Fruit fly (Drosophila melanogaster): Measurements from ENCODE around the gene CG17261.

Gene CG17261

DNA sequence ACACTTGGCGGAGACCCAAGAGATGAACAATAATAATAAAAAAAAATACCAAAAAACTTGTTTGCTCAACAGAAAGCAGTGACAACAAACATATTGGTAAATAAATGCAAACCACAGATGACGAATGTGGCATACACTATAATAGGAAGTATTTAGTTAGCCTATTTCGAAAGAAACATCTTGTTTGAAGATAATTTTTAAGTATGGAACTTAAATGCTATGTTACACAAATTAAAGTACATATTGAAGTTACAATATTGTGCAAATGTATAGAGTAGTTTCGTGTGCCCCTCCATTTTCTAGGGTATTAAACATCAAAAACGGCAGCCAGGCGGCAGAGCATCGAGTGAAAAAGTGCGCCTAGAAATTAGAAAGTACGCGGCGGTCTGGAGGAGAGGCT is 39.0 kb upstream of the CG17261 start (continued):
- TF ChIP-seq Sox102F (GFP tag; optimal IDR thresholded peaks at IDR 0.05) (peak; percentile 86), CG17328 (GFP tag; IDR thresholded peaks at IDR 0.05) (peak; percentile 38; the same call in 1 of the 2 replicates), CG31224 (GFP tag; IDR thresholded peaks at IDR 0.05) (no peak), Sry-δ (GFP tag; optimal IDR thresholded peaks at IDR 0.05) (no peak), CG11247 (GFP tag; IDR thresholded peaks at IDR 0.05) (no peak), CG4360 (GFP tag; IDR thresholded peaks at IDR 0.05) (no peak), crc (GFP tag; optimal IDR thresholded peaks at IDR 0.05) (no peak), CG1602 (GFP tag; optimal IDR thresholded peaks at IDR 0.05) (no peak), sens-2 (GFP tag; IDR thresholded peaks at IDR 0.05) (no peak), CG18764 (GFP tag; optimal IDR thresholded peaks at IDR 0.05) (no peak), Max (GFP tag; optimal IDR thresholded peaks at IDR 0.05) (no peak), CTCF (GFP tag; optimal IDR thresholded peaks at IDR 0.05) (no peak), CG6765 (GFP tag; optimal IDR thresholded peaks at IDR 0.05) (no peak), Atf3 (GFP tag; optimal IDR thresholded peaks at IDR 0.05) (no peak), Fer1 (GFP tag; optimal IDR thresholded peaks at IDR 0.05) (peak; percentile 8), unc-4 (GFP tag; IDR thresholded peaks at IDR 0.05; ENCODE audit: partially characterized antibody) (no peak), Nf-YA (GFP tag; IDR thresholded peaks at IDR 0.05) (peak; percentile 50; the same call in 1 of the 2 replicates), CG34224 (GFP tag; IDR thresholded peaks at IDR 0.05; ENCODE audit: partially characterized antibody) (no peak), Camta (GFP tag; optimal IDR thresholded peaks at IDR 0.05) (peak; percentile 19), CG17385 (GFP tag; optimal IDR thresholded peaks at IDR 0.05) (peak; percentile 59), CG9215 (GFP tag; IDR thresholded peaks at IDR 0.05) (no peak), CG12219 (GFP tag; optimal IDR thresholded peaks at IDR 0.05) (peak; percentile 62), gcm2 (GFP tag; optimal IDR thresholded peaks at IDR 0.05) (no peak), Sin3A (optimal IDR thresholded peaks at IDR 0.05) (no peak), ssp (GFP tag; IDR thresholded peaks at IDR 0.05) (no peak), chinmo (GFP tag; IDR thresholded peaks at IDR 0.05; ENCODE audit: partially characterized antibody) (no peak), Oli (tag; optimal IDR thresholded peaks at IDR 0.05) (peak; percentile 63), CG12942 (GFP tag; optimal IDR thresholded peaks at IDR 0.05) (peak; percentile 25), gcm (GFP tag; optimal IDR thresholded peaks at IDR 0.05) (peak; percentile 50), fd96Cb (tag; optimal IDR thresholded peaks at IDR 0.05) (peak; percentile 65), stc (GFP tag; IDR thresholded peaks at IDR 0.05) (peak; percentile 67), CG12071 (GFP tag; optimal IDR thresholded peaks at IDR 0.05) (peak; percentile 68), GATAe (GFP tag; conservative IDR thresholded peaks at IDR 0.05) (no peak), NK7.1 (GFP tag; optimal IDR thresholded peaks at IDR 0.05) (no peak), Ets65A (GFP tag) (peak; percentile 82), MTF-1 (GFP tag; optimal IDR thresholded peaks at IDR 0.05; ENCODE audit: borderline replicate concordance) (no peak), CG9797 (GFP tag; optimal IDR thresholded peaks at IDR 0.05) (no peak), chn (GFP tag; optimal IDR thresholded peaks at IDR 0.05) (no peak), emc (GFP tag; optimal IDR thresholded peaks at IDR 0.05) (no peak), oc (tag; optimal IDR thresholded peaks at IDR 0.05) (peak; percentile 62), pzg (GFP tag; optimal IDR thresholded peaks at IDR 0.05) (no peak), danr (GFP tag; IDR thresholded peaks at IDR 0.05) (no peak), ATbp (GFP tag; optimal IDR thresholded peaks at IDR 0.05) (peak; percentile 85), Neu2 (GFP tag; optimal IDR thresholded peaks at IDR 0.05; ENCODE audit: borderline replicate concordance) (no peak), pan (optimal IDR thresholded peaks at IDR 0.05) (no peak), pan (GFP tag; optimal IDR thresholded peaks at IDR 0.05 in 1 of 2, IDR thresholded peaks at IDR 0.05 in 1 of 2) (peak in 1 of 2 experiments; percentile 50), CkIIα-i1 (GFP tag; IDR thresholded peaks at IDR 0.05) (no peak), sd (tag; optimal IDR thresholded peaks at IDR 0.05) (peak; percentile 20), gfzf (GFP tag; optimal IDR thresholded peaks at IDR 0.05) (no peak), lilli (GFP tag; optimal IDR thresholded peaks at IDR 0.05) (no peak), CG11695 (GFP tag; IDR thresholded peaks at IDR 0.05) (0 out of 3 replicates have a peak, but pooled peaks have one; percentile 26), CG10543 (GFP tag; optimal IDR thresholded peaks at IDR 0.05) (no peak), CG17612 (GFP tag; IDR thresholded peaks at IDR 0.05) (no peak)
